Worm (Caenorhabditis elegans): ENCODE data around the gene sorf-2.

ce11 chrIII:5382073-5382472 lies 55.6 kb downstream of the sorf-2 start, which contains the start of gene Y32H12A.6:
- TF ChIP-seq nhr-11 (tag; optimal IDR thresholded peaks at IDR 0.05) (no peak), C38D4.7 (GFP tag; optimal IDR thresholded peaks at IDR 0.05) (no peak), elt-4 (tag; optimal IDR thresholded peaks at IDR 0.05) (no peak), pha-2 (tag; optimal IDR thresholded peaks at IDR 0.05) (no peak), zip-5 (tag; optimal IDR thresholded peaks at IDR 0.05) (no peak), unc-86 (tag; optimal IDR thresholded peaks at IDR 0.05) (no peak), madf-2 (tag; optimal IDR thresholded peaks at IDR 0.05) (no peak), eyg-1 (tag; optimal IDR thresholded peaks at IDR 0.05) (no peak), sox-4 (tag; optimal IDR thresholded peaks at IDR 0.05) (no peak), fkh-10 (GFP tag; optimal IDR thresholded peaks at IDR 0.05) (no peak), lin-11 (tag; optimal IDR thresholded peaks at IDR 0.05) (no peak), unc-3 (GFP tag; conservative IDR thresholded peaks at IDR 0.05) (no peak), unc-3 (tag; optimal IDR thresholded peaks at IDR 0.05) (no peak)
